Fruit fly (Drosophila melanogaster) whole organism, adult: ENCODE results near the gene Ir67b.

ENCODE experiments used
- Clk ChIP-seq: fragments of 200-800 bp; sonication (Bioruptor generic); optimal IDR thresholded peaks from 2 replicates; lab custom pipeline; 2017; ENCODE audit warnings: missing biosample characterization, missing genetic modification characterization
- Crg-1 ChIP-seq: fragments of 200-800 bp; sonication (Bioruptor generic); optimal IDR thresholded peaks from 2 replicates; lab custom pipeline; 2016; ENCODE audit warnings: missing biosample characterization, missing genetic modification characterization
- cnc ChIP-seq, 2 experiments: fragments of >200 bp; optimal IDR thresholded peaks; 2 replicates each; lab custom pipeline; 2017
- kay ChIP-seq: fragments of 200-800 bp; sonication (Bioruptor generic); peaks from one replicate; lab custom pipeline; 2016; ENCODE audit warnings: missing biosample characterization, missing genetic modification characterization, borderline replicate concordance

DNA sequence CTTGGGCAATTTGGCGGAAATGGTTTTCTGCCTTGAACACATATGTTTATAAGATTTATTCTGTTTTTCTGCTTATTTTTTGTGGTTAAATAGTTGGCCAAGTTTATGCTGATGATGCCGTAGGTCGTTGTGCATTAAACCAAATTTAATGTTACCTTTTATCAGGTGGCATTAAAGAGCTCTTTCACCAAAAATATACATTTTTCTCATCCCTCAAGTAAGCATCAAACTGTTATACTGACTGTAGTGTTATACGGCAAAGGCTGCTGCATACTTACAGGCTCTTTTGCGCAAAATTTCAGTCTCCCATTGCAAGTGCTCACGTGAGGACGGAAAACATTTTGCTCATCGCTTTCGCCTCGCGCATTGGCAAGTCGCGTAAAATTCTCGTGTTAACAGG is 49.3 kb upstream of the Ir67b start, which contains the start of gene Rbfox1:
- TF ChIP-seq cnc (optimal IDR thresholded peaks at IDR 0.05; lab: Kevin White, UChicago) = no peak
- no peak for TF ChIP-seq Crg-1 (GFP tag; lab: Kevin White, UChicago)
- TF ChIP-seq kay (GFP tag; lab: Kevin White, UChicago) = no peak
- TF ChIP-seq Clk (GFP tag; lab: Kevin White, UChicago) = no peak
